Worm (Caenorhabditis elegans): ENCODE data around the gene cutl-29.

ce11 chrX:8216957-8217356 lies 53.9 kb downstream of the cutl-29 start:
- TF ChIP-seq pha-4 (tag; optimal IDR thresholded peaks at IDR 0.05) (no peak), pat-9 (tag; optimal IDR thresholded peaks at IDR 0.05) (no peak), lin-11 (tag; optimal IDR thresholded peaks at IDR 0.05) (no peak), pag-3 (tag; optimal IDR thresholded peaks at IDR 0.05; ENCODE audit: borderline replicate concordance) (no peak), che-1 (tag; optimal IDR thresholded peaks at IDR 0.05) (no peak), unc-86 (tag; optimal IDR thresholded peaks at IDR 0.05) (no peak), ceh-19 (GFP tag; optimal IDR thresholded peaks at IDR 0.05) (no peak)

Data from whole organism, late embryonic.